Worm (Caenorhabditis elegans): ENCODE measurements around the gene lron-14.

ce11 chrIV:9527002-9527401 is 39.4 kb downstream of the lron-14 start:
- TF ChIP-seq him-1 (tag; optimal IDR thresholded peaks at IDR 0.05) (no peak), dao-5 (tag; optimal IDR thresholded peaks at IDR 0.05) (no peak)

Data from whole organism, L4/young adult.